Worm (Caenorhabditis elegans) whole organism, L4 larva: ENCODE measurements around the gene ZK637.4.

Source experiments
- R02D3.7 ChIP-seq: fragments of 150-350 bp; sonication (generic microtip); optimal IDR thresholded peaks from 3 replicates; lab custom pipeline; 2014; ENCODE audit warnings: missing biosample characterization, missing genetic modification characterization
- aly-2 ChIP-seq: sonication (generic microtip); optimal IDR thresholded peaks from 2 replicates; lab custom pipeline; 2018; ENCODE audit warnings: missing biosample characterization, missing genetic modification characterization
- cey-2 ChIP-seq: sonication (generic microtip); optimal IDR thresholded peaks from 3 replicates; lab custom pipeline; 2017; ENCODE audit warnings: missing genetic modification characterization, mild to moderate bottlenecking, missing compliant biosample characterization, antibody characterized with exemption, borderline replicate concordance; ENCODE audit not compliant: insufficient read depth
- dpl-1 ChIP-seq: fragments of 150-350 bp; optimal IDR thresholded peaks from 2 replicates; lab custom pipeline; 2014; ENCODE audit warnings: missing biosample characterization, missing genetic modification reagents, missing genetic modification characterization
- nhr-11 ChIP-seq: fragments of 150-350 bp; optimal IDR thresholded peaks from 2 replicates; lab custom pipeline; 2014; ENCODE audit warnings: missing biosample characterization, missing genetic modification characterization
- nhr-42 ChIP-seq: fragments of 200-800 bp; sonication (Bioruptor generic); IDR thresholded peaks from 2 replicates; pipeline ENCODE4 v1.3.6; 2022; ENCODE audit warnings: missing genetic modification characterization, missing compliant biosample characterization
- nhr-6 ChIP-seq: fragments of 150-350 bp; optimal IDR thresholded peaks from 2 replicates; lab custom pipeline; 2014; ENCODE audit warnings: missing biosample characterization, missing genetic modification characterization
- pha-4 ChIP-seq, 2 experiments: fragments of 150-350 bp in 1 of 2; fragments of 200-800 bp in 1 of 2; sonication (Bioruptor generic) in 1 of 2; IDR thresholded peaks in 1 of 2; optimal IDR thresholded peaks in 1 of 2; 2 replicates each; pipeline versions ENCODE4 v1.3.6 to Lab custom; 2014 to 2022; ENCODE audit warnings: missing genetic modification characterization in 2 of 2, missing genetic modification reagents in 2 of 2, missing biosample characterization in 1 of 2, missing compliant biosample characterization in 1 of 2
- snpc-4 ChIP-seq: fragments of 150-350 bp; optimal IDR thresholded peaks from 2 replicates; lab custom pipeline; 2014; ENCODE audit warnings: missing biosample characterization, missing genetic modification characterization

DNA sequence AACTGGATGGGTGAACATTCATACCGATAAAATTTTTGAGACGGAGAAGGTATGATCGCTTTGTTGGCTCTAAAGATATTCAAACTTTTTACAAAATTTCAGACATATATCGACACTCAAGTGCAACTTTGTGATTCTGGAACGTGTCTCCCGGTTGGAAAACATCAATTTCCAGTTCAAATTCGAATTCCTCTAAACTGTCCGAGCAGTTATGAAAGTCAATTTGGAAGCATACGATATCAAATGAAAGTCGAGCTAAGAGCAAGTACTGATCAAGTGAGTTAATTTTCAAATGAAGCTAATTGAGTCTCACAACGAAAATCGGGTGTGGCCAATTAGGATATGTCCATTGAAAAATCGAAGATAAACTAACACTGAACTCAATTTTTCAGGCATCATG, 40.8 kb downstream of the ZK637.4 start:
- no peak for TF ChIP-seq cey-2
- TF ChIP-seq pha-4 (GFP tag; IDR thresholded peaks at IDR 0.05; lab: Robert Waterston, UW), result no peak
- no peak for TF ChIP-seq pha-4 (tag; optimal IDR thresholded peaks at IDR 0.05; lab: Kevin White, UChicago)
- TF ChIP-seq nhr-11, result no peak
- TF ChIP-seq aly-2 (tag; lab: Kevin White, UChicago), result no peak
- no peak for TF ChIP-seq snpc-4 (tag; lab: Kevin White, UChicago)
- no peak for TF ChIP-seq nhr-6
- TF ChIP-seq nhr-42 (GFP tag; lab: Robert Waterston, UW), result no peak
- no peak for TF ChIP-seq R02D3.7 (tag; lab: Kevin White, UChicago)
- no peak for TF ChIP-seq dpl-1 (GFP tag; lab: Kevin White, UChicago)
